Worm (Caenorhabditis elegans): Measurements from ENCODE around the gene F38E1.10.

The F38E1.10 gene

ce11 chrV:8358702-8359101, 16.6 kb downstream of the F38E1.10 start:
- no peak for TF ChIP-seq ceh-43 (GFP tag; optimal IDR thresholded peaks at IDR 0.05)
- no peak for TF ChIP-seq ztf-11 (tag; optimal IDR thresholded peaks at IDR 0.05)
- no peak for TF ChIP-seq ham-2 (GFP tag; optimal IDR thresholded peaks at IDR 0.05)
- TF ChIP-seq pha-4 (tag; optimal IDR thresholded peaks at IDR 0.05), result no peak
- TF ChIP-seq flh-1 (GFP tag; optimal IDR thresholded peaks at IDR 0.05), result no peak
- TF ChIP-seq sptf-1 (tag; optimal IDR thresholded peaks at IDR 0.05), result no peak
- no peak for TF ChIP-seq nhr-28 (tag; optimal IDR thresholded peaks at IDR 0.05)
- no peak for TF ChIP-seq nhr-76 (tag; optimal IDR thresholded peaks at IDR 0.05)
- no peak for TF ChIP-seq lsy-2 (tag; optimal IDR thresholded peaks at IDR 0.05)
- TF ChIP-seq sem-2 (GFP tag; optimal IDR thresholded peaks at IDR 0.05), result no peak
- no peak for TF ChIP-seq mab-5 (tag; optimal IDR thresholded peaks at IDR 0.05)
- TF ChIP-seq elt-1 (tag; optimal IDR thresholded peaks at IDR 0.05; ENCODE audit: borderline replicate concordance, insufficient read depth), result no peak
- no peak for TF ChIP-seq lin-32 (GFP tag; optimal IDR thresholded peaks at IDR 0.05)
- TF ChIP-seq nhr-12 (tag; optimal IDR thresholded peaks at IDR 0.05), result no peak
- no peak for TF ChIP-seq ces-1 (GFP tag; optimal IDR thresholded peaks at IDR 0.05)
- TF ChIP-seq unc-39 (tag; optimal IDR thresholded peaks at IDR 0.05), result no peak

- TF ChIP-seq hlh-1 (tag; optimal IDR thresholded peaks at IDR 0.05), result no peak
- no peak for TF ChIP-seq lin-32 (GFP tag; optimal IDR thresholded peaks at IDR 0.05)
- no peak for TF ChIP-seq mab-5 (tag; optimal IDR thresholded peaks at IDR 0.05)
- no peak for TF ChIP-seq nhr-28 (tag; optimal IDR thresholded peaks at IDR 0.05)
- TF ChIP-seq lsy-2 (tag; optimal IDR thresholded peaks at IDR 0.05), result no peak
- no peak for TF ChIP-seq ceh-43 (GFP tag; optimal IDR thresholded peaks at IDR 0.05)
- no peak for TF ChIP-seq pha-4 (tag; optimal IDR thresholded peaks at IDR 0.05)
- no peak for TF ChIP-seq sptf-1 (tag; optimal IDR thresholded peaks at IDR 0.05)
- TF ChIP-seq nhr-2 (tag; optimal IDR thresholded peaks at IDR 0.05), result no peak
Measured at ce11 chrV:8357756-8358155, 17.6 kb downstream of the F38E1.10 start.

ce11 chrV:8355435-8356212, 19.7 kb downstream of the F38E1.10 start, which contains the start of gene mom-2:
Gene mom-2 (plus strand): TSS chrV:8355988.
- TF ChIP-seq lin-32 (GFP tag; optimal IDR thresholded peaks at IDR 0.05), result no peak
- TF ChIP-seq pha-4 (tag; optimal IDR thresholded peaks at IDR 0.05), result no peak
- no peak for TF ChIP-seq ztf-11 (tag; optimal IDR thresholded peaks at IDR 0.05)
- no peak for TF ChIP-seq mab-5 (tag; optimal IDR thresholded peaks at IDR 0.05)
- no peak for TF ChIP-seq ces-1 (GFP tag; optimal IDR thresholded peaks at IDR 0.05)
- TF ChIP-seq sem-2 (GFP tag; optimal IDR thresholded peaks at IDR 0.05), result no peak
- TF ChIP-seq flh-1 (GFP tag; optimal IDR thresholded peaks at IDR 0.05), result no peak
- TF ChIP-seq drap-1 (GFP tag; optimal IDR thresholded peaks at IDR 0.05), result no peak
- TF ChIP-seq cnd-1 (tag; optimal IDR thresholded peaks at IDR 0.05), result no peak
- TF ChIP-seq nhr-12 (tag; optimal IDR thresholded peaks at IDR 0.05), result no peak

ce11 chrV:8351371-8351770, 23.9 kb downstream of the F38E1.10 start, which contains the start of gene srsx-22:
Gene srsx-22 (plus strand): TSS chrV:8351671.
- TF ChIP-seq nhr-2 (tag; optimal IDR thresholded peaks at IDR 0.05) (no peak), nhr-237 (tag; optimal IDR thresholded peaks at IDR 0.05) (no peak), ceh-39 (tag; optimal IDR thresholded peaks at IDR 0.05) (no peak), unc-39 (tag; optimal IDR thresholded peaks at IDR 0.05) (no peak), bed-3 (GFP tag; optimal IDR thresholded peaks at IDR 0.05) (no peak), mep-1 (tag; optimal IDR thresholded peaks at IDR 0.05) (no peak), ham-2 (GFP tag; optimal IDR thresholded peaks at IDR 0.05) (no peak), tbx-8 (GFP tag; optimal IDR thresholded peaks at IDR 0.05) (no peak)

ce11 chrV:8349950-8350349, 25.4 kb downstream of the F38E1.10 start:
- TF ChIP-seq drap-1 (GFP tag; optimal IDR thresholded peaks at IDR 0.05) (no peak), flh-1 (GFP tag; optimal IDR thresholded peaks at IDR 0.05) (no peak), sptf-1 (tag; optimal IDR thresholded peaks at IDR 0.05) (no peak), ceh-43 (GFP tag; optimal IDR thresholded peaks at IDR 0.05) (no peak), mls-2 (tag; optimal IDR thresholded peaks at IDR 0.05) (no peak)

- TF ChIP-seq unc-120 (tag; optimal IDR thresholded peaks at IDR 0.05; ENCODE audit: poor library complexity, severe bottlenecking), result peak; percentile 23
- no peak for TF ChIP-seq zip-8 (tag; optimal IDR thresholded peaks at IDR 0.05)
- TF ChIP-seq elt-1 (tag; optimal IDR thresholded peaks at IDR 0.05; ENCODE audit: borderline replicate concordance, insufficient read depth), result no peak
- no peak for TF ChIP-seq nhr-2 (tag; optimal IDR thresholded peaks at IDR 0.05)
- peak; percentile 35 for TF ChIP-seq unc-62 (GFP tag; optimal IDR thresholded peaks at IDR 0.05)
- no peak for TF ChIP-seq lin-13 (tag; optimal IDR thresholded peaks at IDR 0.05)
- TF ChIP-seq ceh-43 (GFP tag; optimal IDR thresholded peaks at IDR 0.05), result no peak
- no peak for TF ChIP-seq nhr-12 (tag; optimal IDR thresholded peaks at IDR 0.05)
- peak; percentile 22 for TF ChIP-seq M03D4.4 (tag; optimal IDR thresholded peaks at IDR 0.05)
- no peak for TF ChIP-seq elt-3 (tag; optimal IDR thresholded peaks at IDR 0.05)
- TF ChIP-seq sptf-1 (tag; optimal IDR thresholded peaks at IDR 0.05), result peak; percentile 26
- no peak for TF ChIP-seq ztf-11 (tag; optimal IDR thresholded peaks at IDR 0.05)
- peak; percentile 40 for TF ChIP-seq pha-4 (tag; optimal IDR thresholded peaks at IDR 0.05)
- TF ChIP-seq nhr-76 (tag; optimal IDR thresholded peaks at IDR 0.05), result no peak
- no peak for TF ChIP-seq snpc-4 (tag; optimal IDR thresholded peaks at IDR 0.05)
- no peak for TF ChIP-seq bed-3 (GFP tag; optimal IDR thresholded peaks at IDR 0.05)
- no peak for TF ChIP-seq mls-2 (tag; optimal IDR thresholded peaks at IDR 0.05)
- TF ChIP-seq sem-2 (GFP tag; optimal IDR thresholded peaks at IDR 0.05), result no peak
- TF ChIP-seq mep-1 (tag; optimal IDR thresholded peaks at IDR 0.05), result peak; percentile 29
- TF ChIP-seq ceh-83 (GFP tag; optimal IDR thresholded peaks at IDR 0.05), result no peak
- TF ChIP-seq lsy-2 (tag; optimal IDR thresholded peaks at IDR 0.05), result no peak
- peak; percentile 19 for TF ChIP-seq drap-1 (GFP tag; optimal IDR thresholded peaks at IDR 0.05)
- TF ChIP-seq ces-1 (GFP tag; optimal IDR thresholded peaks at IDR 0.05), result peak; percentile 19
- no peak for TF ChIP-seq cnd-1 (tag; optimal IDR thresholded peaks at IDR 0.05)
- TF ChIP-seq mab-5 (tag; optimal IDR thresholded peaks at IDR 0.05), result no peak
- no peak for TF ChIP-seq ceh-39 (tag; optimal IDR thresholded peaks at IDR 0.05)
Measured at ce11 chrV:8348959-8349389, 26.3 kb downstream of the F38E1.10 start.
